Worm (Caenorhabditis elegans) whole organism, young adult: ENCODE data around the gene C55A6.10.

Experiments used
- B0035.1 ChIP-seq: sonication (generic microtip); optimal IDR thresholded peaks from 2 replicates; lab custom pipeline; 2016; ENCODE audit warnings: missing genetic modification characterization, mild to moderate bottlenecking, missing compliant biosample characterization, missing genotype, missing genetic modification reagents
- F33H1.4 ChIP-seq: fragments of 200-800 bp; sonication (Bioruptor generic); IDR thresholded peaks from 2 replicates; pipeline ENCODE4 v1.3.6; 2022; ENCODE audit warnings: missing genetic modification reagents, missing genetic modification characterization, missing compliant biosample characterization
- F52B5.7 ChIP-seq: sonication (generic microtip); optimal IDR thresholded peaks from 2 replicates; lab custom pipeline; 2016; ENCODE audit warnings: mild to moderate bottlenecking, missing genetic modification characterization, missing compliant biosample characterization
- F57C9.4 ChIP-seq: sonication (generic microtip); optimal IDR thresholded peaks from 2 replicates; lab custom pipeline; 2017; ENCODE audit warnings: mild to moderate bottlenecking, missing genetic modification characterization, missing compliant biosample characterization
- K11D2.4 ChIP-seq: fragments of 200-800 bp; sonication (Bioruptor generic); IDR thresholded peaks from 2 replicates; pipeline ENCODE4 v1.3.6; 2022; ENCODE audit warnings: missing genetic modification reagents, missing genetic modification characterization, missing compliant biosample characterization
- K12H6.12 ChIP-seq: fragments of 200-800 bp; sonication (Bioruptor generic); optimal IDR thresholded peaks from 2 replicates; lab custom pipeline; 2018; ENCODE audit warnings: mild to moderate bottlenecking, missing genetic modification characterization, missing compliant biosample characterization
- T26A5.8 ChIP-seq: sonication (generic microtip); optimal IDR thresholded peaks from 2 replicates; lab custom pipeline; 2016; ENCODE audit warnings: missing genetic modification characterization, missing compliant biosample characterization
- Y56A3A.18 ChIP-seq: fragments of 200-800 bp; sonication (Bioruptor generic); IDR thresholded peaks from 2 replicates; pipeline ENCODE4 v1.3.6; 2022; ENCODE audit warnings: missing genetic modification reagents, missing genetic modification characterization, missing compliant biosample characterization
- Y67H2A.10 ChIP-seq: fragments of 200-800 bp; sonication (Bioruptor generic); conservative IDR thresholded peaks from 2 replicates; pipeline ENCODE4 v1.3.6; 2022; ENCODE audit warnings: missing genetic modification reagents, missing genetic modification characterization, missing compliant biosample characterization
- ZK185.1 ChIP-seq: sonication (generic microtip); optimal IDR thresholded peaks from 2 replicates; lab custom pipeline; 2016; ENCODE audit warnings: mild to moderate bottlenecking, missing genetic modification characterization, missing compliant biosample characterization; ENCODE audit not compliant: poor library complexity, severe bottlenecking
- akir-1 ChIP-seq: fragments of 200-800 bp; sonication (Bioruptor generic); optimal IDR thresholded peaks from 2 replicates; lab custom pipeline; 2018; ENCODE audit warnings: mild to moderate bottlenecking, missing genetic modification characterization, moderate library complexity, missing compliant biosample characterization
- ama-1 ChIP-seq, 3 experiments: fragments of 150-350 bp in 1 of 3; sonication (generic microtip) in 2 of 3; optimal IDR thresholded peaks; 2 replicates each; lab custom pipeline; 2014 to 2018; ENCODE audit warnings: missing biosample characterization in 2 of 3, missing genetic modification characterization in 2 of 3, missing genetic modification reagents in 2 of 3
- aptf-3 ChIP-seq: fragments of 200-800 bp; sonication (Bioruptor generic); IDR thresholded peaks from 2 replicates; pipeline ENCODE4 v1.3.6; 2022; ENCODE audit warnings: missing genetic modification characterization, missing compliant biosample characterization
- athp-1 ChIP-seq: sonication (generic microtip); optimal IDR thresholded peaks from 2 replicates; lab custom pipeline; 2017; ENCODE audit warnings: mild to moderate bottlenecking, missing genetic modification characterization, missing compliant biosample characterization
- bed-1 ChIP-seq: fragments of 200-800 bp; sonication (Bioruptor generic); IDR thresholded peaks from 2 replicates; pipeline ENCODE4 v1.3.6; 2022; ENCODE audit warnings: missing genetic modification reagents, missing genetic modification characterization, missing compliant biosample characterization
- bed-2 ChIP-seq: fragments of 200-800 bp; sonication (Bioruptor generic); IDR thresholded peaks from 2 replicates; pipeline ENCODE4 v1.3.6; 2022; ENCODE audit warnings: missing genetic modification reagents, missing genetic modification characterization, missing compliant biosample characterization
- ccch-3 ChIP-seq: fragments of 200-800 bp; sonication (Bioruptor generic); optimal IDR thresholded peaks from 2 replicates; lab custom pipeline; 2018; ENCODE audit warnings: mild to moderate bottlenecking, missing genetic modification characterization, missing compliant biosample characterization
- ceh-27 ChIP-seq: fragments of 200-800 bp; sonication (Bioruptor generic); optimal IDR thresholded peaks from 2 replicates; lab custom pipeline; 2018; ENCODE audit warnings: mild to moderate bottlenecking, missing genetic modification characterization, moderate library complexity, missing compliant biosample characterization
- ceh-79 ChIP-seq: sonication (generic microtip); optimal IDR thresholded peaks from 2 replicates; lab custom pipeline; 2017; ENCODE audit warnings: mild to moderate bottlenecking, missing genetic modification characterization, missing compliant biosample characterization
- ceh-91 ChIP-seq: fragments of 200-800 bp; sonication (Bioruptor generic); IDR thresholded peaks from 2 replicates; pipeline ENCODE4 v1.3.6; 2022; ENCODE audit warnings: missing genetic modification reagents, missing genetic modification characterization, missing compliant biosample characterization
- die-1 ChIP-seq: sonication (generic microtip); optimal IDR thresholded peaks from 2 replicates; lab custom pipeline; 2016; ENCODE audit warnings: missing genotype, mild to moderate bottlenecking, missing genetic modification characterization, missing compliant biosample characterization
- dox-1 ChIP-seq: fragments of 200-800 bp; sonication (Bioruptor generic); IDR thresholded peaks from 2 replicates; pipeline ENCODE4 v1.3.6; 2022; ENCODE audit warnings: missing genetic modification reagents, missing genetic modification characterization, missing compliant biosample characterization
- egrh-3 ChIP-seq: fragments of 200-800 bp; sonication (Bioruptor generic); IDR thresholded peaks from 2 replicates; pipeline ENCODE4 v1.3.6; 2022; ENCODE audit warnings: missing genetic modification reagents, missing genetic modification characterization, missing compliant biosample characterization
- ets-4 ChIP-seq: fragments of 200-800 bp; sonication (Bioruptor generic); optimal IDR thresholded peaks from 2 replicates; lab custom pipeline; 2018; ENCODE audit warnings: mild to moderate bottlenecking, missing genetic modification characterization, missing compliant biosample characterization
- hlh-26 ChIP-seq: fragments of 200-800 bp; sonication (Bioruptor generic); conservative IDR thresholded peaks from 2 replicates; pipeline ENCODE4 v1.3.6; 2022; ENCODE audit warnings: missing genetic modification reagents, missing genetic modification characterization, missing compliant biosample characterization
- hmg-1.2 ChIP-seq: fragments of 200-800 bp; sonication (Bioruptor generic); IDR thresholded peaks from 2 replicates; pipeline ENCODE4 v1.3.6; 2022; ENCODE audit warnings: missing genetic modification reagents, missing genetic modification characterization, missing compliant biosample characterization
- hmg-20 ChIP-seq: fragments of 200-800 bp; sonication (Bioruptor generic); IDR thresholded peaks from 2 replicates; pipeline ENCODE4 v1.3.6; 2022; ENCODE audit warnings: missing genetic modification reagents, missing genetic modification characterization, missing compliant biosample characterization
- hsf-1 ChIP-seq: fragments of 200-800 bp; sonication (Bioruptor generic); IDR thresholded peaks from 2 replicates; pipeline ENCODE4 v1.3.6; 2022; ENCODE audit warnings: missing genetic modification reagents, missing genetic modification characterization, missing compliant biosample characterization
- lag-1 ChIP-seq: fragments of 200-800 bp; sonication (Bioruptor generic); IDR thresholded peaks from 2 replicates; pipeline ENCODE4 v1.3.6; 2022; ENCODE audit warnings: missing genetic modification reagents, missing genetic modification characterization, missing compliant biosample characterization
- let-607 ChIP-seq, 2 experiments: fragments of 200-800 bp in 1 of 2; sonication (Bioruptor generic) in 1 of 2; sonication (generic microtip) in 1 of 2; optimal IDR thresholded peaks; 2 replicates each; lab custom pipeline; 2016 to 2018; ENCODE audit warnings: mild to moderate bottlenecking in 2 of 2, missing compliant biosample characterization in 2 of 2, missing genetic modification characterization in 2 of 2, moderate library complexity in 2 of 2, missing genotype in 1 of 2
- lin-54 ChIP-seq: fragments of 200-800 bp; sonication (Bioruptor generic); optimal IDR thresholded peaks from 2 replicates; lab custom pipeline; 2018; ENCODE audit warnings: mild to moderate bottlenecking, missing genetic modification characterization, missing compliant biosample characterization
- lir-1 ChIP-seq: fragments of 200-800 bp; sonication (Bioruptor generic); conservative IDR thresholded peaks from 2 replicates; pipeline ENCODE4 v1.3.6; 2022; ENCODE audit warnings: missing genetic modification reagents, missing genetic modification characterization, missing compliant biosample characterization
- madf-10 ChIP-seq: sonication (generic microtip); optimal IDR thresholded peaks from 2 replicates; lab custom pipeline; 2016; ENCODE audit warnings: mild to moderate bottlenecking, missing genetic modification characterization, missing compliant biosample characterization
- madf-6 ChIP-seq: fragments of 200-800 bp; sonication (Bioruptor generic); IDR thresholded peaks from 2 replicates; pipeline ENCODE4 v1.3.6; 2022; ENCODE audit warnings: missing genetic modification reagents, missing genetic modification characterization, missing compliant biosample characterization
- nfya-1 ChIP-seq: sonication (generic microtip); optimal IDR thresholded peaks from 2 replicates; lab custom pipeline; 2017; ENCODE audit warnings: antibody characterized with exemption, missing compliant biosample characterization, missing genetic modification characterization, borderline replicate concordance; ENCODE audit not compliant: insufficient read depth
- nfya-2 ChIP-seq: fragments of 200-800 bp; sonication (Bioruptor generic); IDR thresholded peaks from 2 replicates; pipeline ENCODE4 v1.3.6; 2022; ENCODE audit warnings: missing genetic modification reagents, missing genetic modification characterization, missing compliant biosample characterization
- rec-8 ChIP-seq, 2 experiments: sonication (generic microtip); optimal IDR thresholded peaks; 2 replicates each; lab custom pipeline; 2016; ENCODE audit warnings: mild to moderate bottlenecking in 2 of 2, missing genetic modification characterization in 2 of 2, missing genetic modification reagents in 2 of 2, missing genotype in 2 of 2, missing biosample characterization in 1 of 2, missing compliant biosample characterization in 1 of 2, moderate library complexity in 1 of 2
- sdz-38 ChIP-seq: sonication (generic microtip); optimal IDR thresholded peaks from 2 replicates; lab custom pipeline; 2016; ENCODE audit warnings: missing genotype, missing genetic modification characterization, missing compliant biosample characterization
- snpc-1.1 ChIP-seq: sonication (generic microtip); optimal IDR thresholded peaks from 2 replicates; lab custom pipeline; 2017; ENCODE audit warnings: missing genetic modification characterization, mild to moderate bottlenecking, missing compliant biosample characterization, antibody characterized with exemption, moderate library complexity, missing genotype, missing genetic modification reagents; ENCODE audit not compliant: insufficient read depth
- snpc-4 ChIP-seq, 5 experiments: fragments of 150-350 bp in 1 of 5; sonication (generic microtip) in 4 of 5; optimal IDR thresholded peaks; 2 replicates each; lab custom pipeline; 2014 to 2018; ENCODE audit warnings: missing genetic modification characterization in 5 of 5, missing biosample characterization in 3 of 5, antibody characterized with exemption in 2 of 5, mild to moderate bottlenecking in 2 of 5, missing compliant biosample characterization in 2 of 5, missing genotype in 2 of 5, moderate library complexity in 2 of 5, missing genetic modification reagents in 1 of 5
- somi-1 ChIP-seq: fragments of 200-800 bp; sonication (Bioruptor generic); optimal IDR thresholded peaks from 2 replicates; lab custom pipeline; 2018; ENCODE audit warnings: mild to moderate bottlenecking, missing genetic modification characterization, missing compliant biosample characterization
- tlf-1 ChIP-seq: fragments of 200-800 bp; sonication (Bioruptor generic); optimal IDR thresholded peaks from 2 replicates; lab custom pipeline; 2018; ENCODE audit warnings: mild to moderate bottlenecking, missing genetic modification characterization, missing compliant biosample characterization
- unc-130 ChIP-seq: sonication (generic microtip); optimal IDR thresholded peaks from 2 replicates; lab custom pipeline; 2016; ENCODE audit warnings: missing genetic modification reagents, missing genetic modification characterization, missing compliant biosample characterization
- unc-62 ChIP-seq: fragments of 150-350 bp; optimal IDR thresholded peaks from 2 replicates; lab custom pipeline; 2014; ENCODE audit warnings: missing biosample characterization, missing genetic modification reagents, missing genetic modification characterization
- zim-3 ChIP-seq: sonication (generic microtip); optimal IDR thresholded peaks from 2 replicates; lab custom pipeline; 2017; ENCODE audit warnings: mild to moderate bottlenecking, missing genetic modification characterization, moderate library complexity, missing compliant biosample characterization
- ztf-25 ChIP-seq: fragments of 200-800 bp; sonication (Bioruptor generic); IDR thresholded peaks from 2 replicates; pipeline ENCODE4 v1.3.6; 2022; ENCODE audit warnings: missing genetic modification reagents, missing genetic modification characterization, missing compliant biosample characterization
- ztf-6 ChIP-seq: fragments of 200-800 bp; sonication (Bioruptor generic); IDR thresholded peaks from 2 replicates; pipeline ENCODE4 v1.3.6; 2022; ENCODE audit warnings: missing genetic modification reagents, missing genetic modification characterization, missing compliant biosample characterization

The C55A6.10 gene

ce11 chrV:11521448-11521847, 16.3 kb downstream of the C55A6.10 start, which contains the start of gene pafo-1 (continued):
- TF ChIP-seq snpc-1.1 (tag; lab: Kevin White, UChicago) (peak; percentile 47), ZK185.1 (tag; lab: Kevin White, UChicago) (peak; percentile 88), F33H1.4 (peak; percentile 74), K12H6.12 (tag; lab: Kevin White, UChicago) (peak; percentile 42), madf-10 (tag; lab: Kevin White, UChicago) (no peak), ztf-25 (GFP tag; lab: Robert Waterston, UW) (0 out of 2 replicates have a peak, but pooled peaks have one; percentile 58), rec-8 (tag; optimal IDR thresholded peaks at IDR 0.05; lab: Kevin White, UChicago) (no peak), aptf-3 (GFP tag; lab: Robert Waterston, UW) (no peak), bed-2 (GFP tag; lab: Robert Waterston, UW) (no peak), lag-1 (GFP tag; lab: Robert Waterston, UW) (no peak), akir-1 (no peak), unc-130 (GFP tag; lab: Kevin White, UChicago) (peak; percentile 57), bed-1 (GFP tag; lab: Robert Waterston, UW) (no peak), hsf-1 (GFP tag; lab: Robert Waterston, UW) (no peak), die-1 (tag; lab: Kevin White, UChicago) (no peak), ceh-79 (no peak), lin-54 (GFP tag; lab: Kevin White, UChicago) (peak; percentile 100), zim-3 (tag; lab: Kevin White, UChicago) (no peak), sdz-38 (tag; lab: Kevin White, UChicago) (no peak), hlh-26 (GFP tag; lab: Robert Waterston, UW) (no peak), Y56A3A.18 (GFP tag; lab: Robert Waterston, UW) (peak; percentile 82; the same call in 1 of the 2 replicates), ets-4 (GFP tag; lab: Kevin White, UChicago) (no peak), K11D2.4 (peak; percentile 84), F57C9.4 (tag; lab: Kevin White, UChicago) (no peak), unc-62 (GFP tag; lab: Kevin White, UChicago) (no peak), athp-1 (peak; percentile 21), ccch-3 (GFP tag; lab: Kevin White, UChicago) (no peak), ama-1 (optimal IDR thresholded peaks at IDR 0.05; lab: Kevin White, UChicago) (no peak), ama-1 (GFP tag; optimal IDR thresholded peaks at IDR 0.05; lab: Kevin White, UChicago) (no peak), ztf-6 (no peak), tlf-1 (GFP tag; lab: Kevin White, UChicago) (peak; percentile 76), snpc-4 (GFP tag; optimal IDR thresholded peaks at IDR 0.05; lab: Kevin White, UChicago) (peak; percentile 41), snpc-4 (tag; optimal IDR thresholded peaks at IDR 0.05; lab: Kevin White, UChicago) (peak; percentile 40 to 85 (median 67)), hmg-1.2 (GFP tag; lab: Robert Waterston, UW) (peak; percentile 64), let-607 (tag; optimal IDR thresholded peaks at IDR 0.05; lab: Kevin White, UChicago) (peak in 1 of 2 experiments; percentile 16), dox-1 (GFP tag; lab: Robert Waterston, UW) (peak; percentile 95), T26A5.8 (tag; lab: Kevin White, UChicago) (no peak), hmg-20 (GFP tag; lab: Robert Waterston, UW) (peak; percentile 72), nfya-2 (no peak), ceh-91 (GFP tag; lab: Robert Waterston, UW) (peak; percentile 35; the same call in 1 of the 2 replicates), F52B5.7 (tag; lab: Kevin White, UChicago) (no peak), Y67H2A.10 (0 out of 2 replicates have a peak, but pooled peaks have one; percentile 12), ceh-27 (peak; percentile 71), somi-1 (GFP tag; lab: Kevin White, UChicago) (peak; percentile 23), madf-6 (GFP tag; lab: Robert Waterston, UW) (peak; percentile 81), B0035.1 (peak; percentile 35), nfya-1 (no peak), lir-1 (GFP tag; lab: Robert Waterston, UW) (0 out of 2 replicates have a peak, but pooled peaks have one; percentile 42), egrh-3 (GFP tag; lab: Robert Waterston, UW) (no peak)
